Worm (Caenorhabditis elegans): ENCODE measurements around the gene dyci-1.

DNA sequence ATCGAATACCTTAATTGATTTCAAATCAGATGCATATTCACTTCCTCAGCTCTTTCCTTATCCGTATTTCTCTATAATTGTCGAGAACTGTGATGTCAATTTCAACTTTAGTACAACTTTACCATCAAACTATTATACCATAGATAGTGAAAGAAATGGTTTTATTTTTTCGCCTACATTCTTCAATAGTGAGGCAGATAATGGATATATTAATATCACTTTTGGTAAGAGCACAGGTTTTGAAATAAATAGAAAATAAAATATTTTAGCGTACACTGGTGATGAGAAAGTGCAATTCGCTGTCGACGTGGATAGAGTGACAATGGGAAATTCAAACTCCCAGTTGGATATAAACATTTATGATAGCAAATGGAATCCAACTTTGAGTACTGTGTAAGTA is 47.1 kb upstream of the dyci-1 start:
- TF ChIP-seq skn-1 (tag; optimal IDR thresholded peaks at IDR 0.05) = no peak
- TF ChIP-seq blmp-1 (tag; optimal IDR thresholded peaks at IDR 0.05; ENCODE audit: insufficient read depth) = no peak
- no peak for TF ChIP-seq fos-1 (tag; optimal IDR thresholded peaks at IDR 0.05)
- TF ChIP-seq lin-39 (tag; optimal IDR thresholded peaks at IDR 0.05) = no peak
- TF ChIP-seq nhr-77 (tag; optimal IDR thresholded peaks at IDR 0.05) = no peak
- TF ChIP-seq nhr-25 (tag; optimal IDR thresholded peaks at IDR 0.05) = no peak
- TF ChIP-seq ZK546.5 (tag; optimal IDR thresholded peaks at IDR 0.05) = no peak
- no peak for TF ChIP-seq ceh-16 (tag; optimal IDR thresholded peaks at IDR 0.05)
- no peak for TF ChIP-seq ceh-82 (tag; optimal IDR thresholded peaks at IDR 0.05)
- no peak for TF ChIP-seq lin-13 (GFP tag; optimal IDR thresholded peaks at IDR 0.05)
- no peak for TF ChIP-seq gmeb-1 (tag; optimal IDR thresholded peaks at IDR 0.05)

Measured in whole organism, L2 larva.